Fruit fly (Drosophila melanogaster): ENCODE data around the gene TTLL15.

- TF ChIP-seq fru (GFP tag; optimal IDR thresholded peaks at IDR 0.05) (peak; percentile 90), psq (GFP tag; optimal IDR thresholded peaks at IDR 0.05) (peak; percentile 81), CG32264 (GFP tag; optimal IDR thresholded peaks at IDR 0.05) (no peak), Rel (GFP tag; optimal IDR thresholded peaks at IDR 0.05) (peak; percentile 77), Rel (tag; optimal IDR thresholded peaks at IDR 0.05) (peak; percentile 55), br (GFP tag; optimal IDR thresholded peaks at IDR 0.05) (peak; percentile 72)
Measured at dm6 chr3R:10849515-10849973, 34.5 kb downstream of the TTLL15 start, which contains the start of gene CG42394.
